Worm (Caenorhabditis elegans) whole organism, L4 larva: Measurements from ENCODE around the gene ZK185.1.

Experiments used
- ZK337.2 ChIP-seq: fragments of 200-800 bp; sonication (Bioruptor generic); IDR thresholded peaks from 2 replicates; pipeline ENCODE4 v1.3.6; 2022; ENCODE audit warnings: missing genetic modification reagents, missing genetic modification characterization, missing compliant biosample characterization
- duxl-1 ChIP-seq: sonication (generic microtip); optimal IDR thresholded peaks from 2 replicates; lab custom pipeline; 2016; ENCODE audit warnings: mild to moderate bottlenecking, missing genetic modification characterization, moderate library complexity, missing compliant biosample characterization; ENCODE audit not compliant: poor library complexity
- fos-1 ChIP-seq: fragments of 150-350 bp; optimal IDR thresholded peaks from 2 replicates; lab custom pipeline; 2014; ENCODE audit warnings: missing biosample characterization, missing genetic modification characterization
- lin-13 ChIP-seq: fragments of 150-350 bp; optimal IDR thresholded peaks from 2 replicates; lab custom pipeline; 2014; ENCODE audit warnings: missing biosample characterization, missing genetic modification reagents, missing genetic modification characterization
- lin-39 ChIP-seq: fragments of 150-350 bp; optimal IDR thresholded peaks from 2 replicates; lab custom pipeline; 2014; ENCODE audit warnings: missing biosample characterization, missing genetic modification reagents, missing genetic modification characterization
- lsy-2 ChIP-seq, 2 experiments: fragments of 150-350 bp in 1 of 2; sonication (generic microtip) in 1 of 2; optimal IDR thresholded peaks; 2 replicates each; lab custom pipeline; 2014 to 2017; ENCODE audit warnings: missing biosample characterization in 2 of 2, missing genetic modification characterization in 2 of 2
- madf-5 ChIP-seq, 2 experiments: fragments of 200-800 bp; sonication (Bioruptor generic); IDR thresholded peaks; 2 replicates each; pipeline ENCODE4 v1.3.6; 2022; ENCODE audit warnings: missing compliant biosample characterization in 2 of 2, missing genetic modification characterization in 2 of 2
- mep-1 ChIP-seq: fragments of 150-350 bp; sonication (generic microtip); optimal IDR thresholded peaks from 3 replicates; lab custom pipeline; 2014; ENCODE audit warnings: missing biosample characterization, missing genetic modification characterization
- nhr-237 ChIP-seq: sonication (generic microtip); optimal IDR thresholded peaks from 2 replicates; lab custom pipeline; 2017; ENCODE audit warnings: missing biosample characterization, missing genetic modification characterization
- skn-1 ChIP-seq: fragments of 150-350 bp; optimal IDR thresholded peaks from 2 replicates; lab custom pipeline; 2014; ENCODE audit warnings: missing biosample characterization, missing genetic modification characterization
- spr-1 ChIP-seq: sonication (generic microtip); optimal IDR thresholded peaks from 2 replicates; lab custom pipeline; 2016; ENCODE audit warnings: mild to moderate bottlenecking, missing genetic modification characterization, missing compliant biosample characterization

DNA sequence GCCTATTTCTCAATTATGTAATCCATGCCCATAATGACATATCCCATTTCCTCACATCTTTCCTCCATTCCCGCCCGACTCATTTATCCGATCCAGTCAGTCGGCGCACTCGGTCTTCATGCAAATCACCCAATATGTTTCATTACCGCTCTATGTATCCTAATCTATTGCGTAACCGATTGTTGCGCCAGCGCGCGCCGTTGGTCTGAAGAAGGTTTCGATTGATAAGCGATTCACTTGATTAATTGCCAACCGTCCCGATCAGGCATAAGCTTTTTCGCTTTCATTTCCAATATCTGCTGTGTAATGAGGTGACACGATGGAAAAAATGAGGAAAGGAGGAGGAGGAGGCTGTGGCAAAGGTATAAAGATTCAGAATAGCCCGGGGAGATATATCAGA is 30.2 kb upstream of the ZK185.1 start:
- TF ChIP-seq lin-13: no peak
- TF ChIP-seq ZK337.2 (GFP tag; lab: Robert Waterston, UW): no peak
- TF ChIP-seq mep-1 (tag; lab: Kevin White, UChicago): no peak
- no peak for TF ChIP-seq duxl-1
- TF ChIP-seq nhr-237 (tag; lab: Kevin White, UChicago): no peak
- TF ChIP-seq madf-5 (GFP tag; IDR thresholded peaks at IDR 0.05; lab: Robert Waterston, UW): no peak
- no peak for TF ChIP-seq skn-1
- no peak for TF ChIP-seq lsy-2 (tag; optimal IDR thresholded peaks at IDR 0.05; lab: Kevin White, UChicago)
- TF ChIP-seq fos-1 (tag; lab: Kevin White, UChicago): no peak
- TF ChIP-seq spr-1: no peak
- no peak for TF ChIP-seq lin-39 (tag; lab: Kevin White, UChicago)
